Worm (Caenorhabditis elegans): Measurements from ENCODE around the gene srh-171.
A peak's percentile ranks its signal among the peaks of the same experiment; 100 is the strongest.
"Not testable (repeated sequence)": the region's sequence is repeated elsewhere in the genome, so short reads cannot be mapped to it uniquely, and the experiment has no call there.

srh-171 gene

DNA sequence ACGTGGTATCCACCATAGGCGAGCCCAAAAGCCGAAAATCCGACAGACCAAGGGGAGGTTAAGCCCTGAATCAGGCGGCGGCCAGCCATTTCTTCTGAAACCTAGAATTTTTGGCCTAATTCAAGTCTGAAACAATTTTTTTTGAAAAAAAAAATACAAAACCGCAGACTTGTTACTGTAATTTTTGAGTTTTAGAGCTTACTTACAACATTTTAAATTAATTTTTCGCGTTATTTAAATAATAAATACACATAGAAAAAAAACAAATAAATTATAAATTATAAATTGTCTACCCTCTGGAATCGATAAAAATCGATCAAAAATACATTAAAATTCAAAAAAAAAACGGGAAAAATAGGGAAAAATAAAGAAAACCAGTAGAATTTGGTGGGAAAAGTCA lies 19.0 kb upstream of the srh-171 start, which contains the start of gene dhs-24:
Gene dhs-24, minus strand, starts transcription at position 101 of the 400 bp plus-strand sequence.
- no peak for TF ChIP-seq blmp-1 (tag; optimal IDR thresholded peaks at IDR 0.05)
- TF ChIP-seq ceh-39 (tag; optimal IDR thresholded peaks at IDR 0.05): no peak
- TF ChIP-seq M03D4.4 (tag; optimal IDR thresholded peaks at IDR 0.05): no peak
- no peak for TF ChIP-seq zip-8 (tag; optimal IDR thresholded peaks at IDR 0.05)
- TF ChIP-seq lsy-2 (tag; optimal IDR thresholded peaks at IDR 0.05): no peak
- no peak for TF ChIP-seq snpc-4 (tag; optimal IDR thresholded peaks at IDR 0.05)
- no peak for TF ChIP-seq nhr-12 (tag; optimal IDR thresholded peaks at IDR 0.05)
- no peak for TF ChIP-seq flh-1 (GFP tag; optimal IDR thresholded peaks at IDR 0.05)
- no peak for TF ChIP-seq sem-2 (GFP tag; optimal IDR thresholded peaks at IDR 0.05)
- TF ChIP-seq hlh-1 (tag; optimal IDR thresholded peaks at IDR 0.05): no peak
- no peak for TF ChIP-seq ceh-83 (GFP tag; optimal IDR thresholded peaks at IDR 0.05)
- TF ChIP-seq cnd-1 (tag; optimal IDR thresholded peaks at IDR 0.05): no peak
- TF ChIP-seq drap-1 (GFP tag; optimal IDR thresholded peaks at IDR 0.05): no peak
- no peak for TF ChIP-seq tbx-8 (GFP tag; optimal IDR thresholded peaks at IDR 0.05)
- no peak for TF ChIP-seq mls-2 (tag; optimal IDR thresholded peaks at IDR 0.05)
- TF ChIP-seq ces-1 (GFP tag; optimal IDR thresholded peaks at IDR 0.05): no peak

ce11 chrV:19948993-19949392 lies 16.5 kb upstream of the srh-171 start, which contains the start of gene tmed-4:
TSS of gene tmed-4 (minus strand) at chrV:19949093.
- not testable (repeated sequence) for TF ChIP-seq M03D4.4, mab-5, elt-3 (tag; optimal IDR thresholded peaks at IDR 0.05)

DNA sequence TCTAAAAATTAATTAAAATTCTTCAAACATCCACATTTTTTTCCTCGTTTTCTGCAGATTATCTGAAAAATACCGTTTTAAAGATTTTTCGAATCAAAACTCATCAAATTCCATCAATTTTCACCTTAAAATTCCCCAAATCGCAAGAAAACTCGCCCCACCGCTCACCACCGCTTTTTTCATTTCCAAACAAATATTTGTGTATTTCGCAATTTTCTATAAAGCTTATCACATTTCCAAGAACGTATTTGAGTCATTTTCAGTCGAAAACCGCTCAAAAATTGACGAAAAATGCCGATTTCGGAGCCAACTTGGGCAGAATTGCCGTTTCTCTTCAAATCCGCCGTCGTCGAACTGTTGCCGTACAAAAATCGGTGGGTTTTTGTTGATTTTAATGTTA lies 15.8 kb upstream of the srh-171 start, which contains the start of gene Y60A3A.8:
Gene Y60A3A.8, plus strand, starts transcription at position 258 of the 400 bp plus-strand sequence.
- TF ChIP-seq cnd-1, mab-5, mls-2 (tag; optimal IDR thresholded peaks at IDR 0.05): not testable (repeated sequence)

DNA sequence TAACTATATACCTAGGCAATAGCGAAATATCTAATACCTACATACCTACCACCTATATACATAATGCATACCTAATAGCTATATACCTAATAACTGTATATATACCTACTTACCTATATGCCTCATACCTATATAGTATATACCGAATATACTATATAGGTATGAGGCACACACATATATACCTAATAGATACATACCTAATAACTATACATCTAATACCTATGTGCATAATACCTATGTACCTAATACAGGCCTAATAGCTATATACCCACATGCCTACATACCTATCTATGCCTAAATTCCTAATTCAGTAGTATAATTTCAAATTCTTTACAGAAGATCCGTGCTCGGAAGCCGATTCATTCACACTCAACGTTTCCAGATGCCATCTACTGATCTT lies 11.0 kb upstream of the srh-171 start:
- TF ChIP-seq nhr-2 (tag; optimal IDR thresholded peaks at IDR 0.05) (no peak), unc-120 (tag; optimal IDR thresholded peaks at IDR 0.05; ENCODE audit: poor library complexity, severe bottlenecking) (no peak), pha-4 (tag; optimal IDR thresholded peaks at IDR 0.05) (no peak), lsy-2 (tag; optimal IDR thresholded peaks at IDR 0.05) (no peak), mab-5 (tag; optimal IDR thresholded peaks at IDR 0.05) (no peak)

DNA sequence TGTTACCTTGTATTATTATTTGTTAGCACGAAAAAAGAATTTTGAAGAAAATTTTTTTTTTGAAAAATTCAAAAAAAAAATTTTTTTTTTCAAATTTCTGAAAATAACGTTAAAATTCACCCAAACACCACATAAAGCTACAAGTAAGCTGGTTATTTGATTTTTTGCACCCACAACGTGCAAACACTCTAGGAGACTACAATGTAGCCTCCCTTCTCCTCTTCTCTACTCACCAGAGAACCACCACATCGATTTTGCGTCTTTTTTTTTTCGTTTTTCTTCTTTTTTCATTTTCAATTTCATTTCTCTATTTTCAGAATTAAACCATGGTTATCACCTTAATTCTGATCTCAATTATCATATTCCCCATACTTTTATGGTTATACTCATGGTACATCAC lies 10.3 kb upstream of the srh-171 start, which contains the start of gene abhd-3.1:
Gene abhd-3.1, plus strand, starts transcription at position 318 of the 400 bp plus-strand sequence.
- TF ChIP-seq ces-1 (GFP tag; optimal IDR thresholded peaks at IDR 0.05): peak; percentile 0
- TF ChIP-seq ceh-39 (tag; optimal IDR thresholded peaks at IDR 0.05): no peak

- TF ChIP-seq blmp-1 (tag; optimal IDR thresholded peaks at IDR 0.05) (no peak), lsy-2 (tag; optimal IDR thresholded peaks at IDR 0.05) (no peak), mep-1 (tag; optimal IDR thresholded peaks at IDR 0.05) (no peak), sem-2 (GFP tag; optimal IDR thresholded peaks at IDR 0.05) (no peak), ceh-43 (GFP tag; optimal IDR thresholded peaks at IDR 0.05) (no peak), pha-4 (tag; optimal IDR thresholded peaks at IDR 0.05) (no peak), nhr-76 (tag; optimal IDR thresholded peaks at IDR 0.05) (no peak), unc-39 (tag; optimal IDR thresholded peaks at IDR 0.05) (no peak), ham-2 (GFP tag; optimal IDR thresholded peaks at IDR 0.05) (no peak), elt-3 (tag; optimal IDR thresholded peaks at IDR 0.05) (no peak), nhr-237 (tag; optimal IDR thresholded peaks at IDR 0.05) (no peak), ztf-11 (tag; optimal IDR thresholded peaks at IDR 0.05) (no peak), lin-13 (tag; optimal IDR thresholded peaks at IDR 0.05) (no peak), zip-8 (tag; optimal IDR thresholded peaks at IDR 0.05) (no peak), ceh-83 (GFP tag; optimal IDR thresholded peaks at IDR 0.05) (no peak)
Observed at ce11 chrV:19958744-19959143, 6.8 kb upstream of the srh-171 start, which contains the start of gene srh-172. TSS of gene srh-172 (plus strand) at chrV:19959044.

ce11 chrV:19961971-19962370 lies 3.5 kb upstream of the srh-171 start:
- TF ChIP-seq ces-1 (GFP tag; optimal IDR thresholded peaks at IDR 0.05) (peak; percentile 44), elt-1 (tag; optimal IDR thresholded peaks at IDR 0.05; ENCODE audit: borderline replicate concordance, insufficient read depth) (no peak)
